Fruit fly (Drosophila melanogaster) whole organism, embryonic: ENCODE measurements around the gene Actn3.

Experiments
- Bdp1 ChIP-seq: fragments of 200-800 bp; sonication (Bioruptor generic); optimal IDR thresholded peaks from 3 replicates; lab custom pipeline; 2016; ENCODE audit warnings: missing biosample characterization, missing genetic modification characterization
- BtbVII ChIP-seq: fragments of 200-800 bp; sonication (Bioruptor generic); optimal IDR thresholded peaks from 3 replicates; lab custom pipeline; 2017; ENCODE audit warnings: missing biosample characterization, mild to moderate bottlenecking, missing genetic modification characterization
- CG10209 ChIP-seq: fragments of 200-800 bp; sonication (Bioruptor generic); optimal IDR thresholded peaks from 3 replicates; lab custom pipeline; 2017; ENCODE audit warnings: missing biosample characterization, mild to moderate bottlenecking, missing genetic modification characterization, missing genetic modification reagents
- CG10366 ChIP-seq: fragments of 200-800 bp; sonication (Bioruptor generic); IDR thresholded peaks from 2 replicates; pipeline ENCODE4 v1.3.6; 2022; ENCODE audit warnings: missing biosample characterization, missing genetic modification characterization
- CG11696 ChIP-seq: fragments of 200-800 bp; sonication (Bioruptor generic); IDR thresholded peaks from 2 replicates; pipeline ENCODE4 v1.3.6; 2022; ENCODE audit warnings: missing biosample characterization, missing genetic modification characterization
- CG12104 ChIP-seq: fragments of 200-800 bp; sonication (Bioruptor generic); optimal IDR thresholded peaks from 3 replicates; lab custom pipeline; 2016; ENCODE audit warnings: missing biosample characterization, missing genetic modification characterization
- CG13123 ChIP-seq: fragments of 200-800 bp; sonication (Bioruptor generic); optimal IDR thresholded peaks from 2 replicates; lab custom pipeline; 2016; ENCODE audit warnings: missing biosample characterization, missing genetic modification characterization
- CG13894 ChIP-seq: fragments of 200-800 bp; sonication (Bioruptor generic); optimal IDR thresholded peaks from 3 replicates; lab custom pipeline; 2018; ENCODE audit warnings: missing biosample characterization, mild to moderate bottlenecking, missing genetic modification characterization, moderate library complexity
- CG2199 ChIP-seq: fragments of 200-800 bp; sonication (Bioruptor generic); IDR thresholded peaks from 3 replicates; pipeline ENCODE4 v1.3.6; 2022; ENCODE audit warnings: missing biosample characterization, missing genetic modification characterization
- CG31224 ChIP-seq: fragments of 200-800 bp; sonication (Bioruptor generic); IDR thresholded peaks from 2 replicates; pipeline ENCODE4 v1.3.6; 2022; ENCODE audit warnings: missing biosample characterization, missing genetic modification characterization
- CG3163 ChIP-seq: fragments of 200-800 bp; sonication (Bioruptor generic); optimal IDR thresholded peaks from 3 replicates; lab custom pipeline; 2016; ENCODE audit warnings: missing biosample characterization, missing genetic modification characterization
- CG34224 ChIP-seq: fragments of 200-800 bp; sonication (Bioruptor generic); IDR thresholded peaks from 3 replicates; pipeline ENCODE4 v1.3.6; 2022; ENCODE audit warnings: missing biosample characterization, missing genetic modification characterization; ENCODE audit not compliant: partially characterized antibody
- CG34376 ChIP-seq: fragments of 200-800 bp; sonication (Bioruptor generic); optimal IDR thresholded peaks from 2 replicates; lab custom pipeline; 2018; ENCODE audit warnings: missing biosample characterization, mild to moderate bottlenecking, missing genetic modification characterization
- CG6654 ChIP-seq: fragments of 200-800 bp; sonication (Bioruptor generic); optimal IDR thresholded peaks from 2 replicates; lab custom pipeline; 2017; ENCODE audit warnings: missing biosample characterization, mild to moderate bottlenecking, missing genetic modification characterization
- CG6791 ChIP-seq: fragments of 200-800 bp; sonication (Bioruptor generic); IDR thresholded peaks from 3 replicates; pipeline ENCODE4 v1.3.6; 2022; ENCODE audit warnings: missing biosample characterization, missing genetic modification characterization; ENCODE audit not compliant: partially characterized antibody
- CG7928 ChIP-seq: fragments of 200-800 bp; sonication (Bioruptor generic); optimal IDR thresholded peaks from 2 replicates; lab custom pipeline; 2017; ENCODE audit warnings: missing biosample characterization, mild to moderate bottlenecking, missing genetic modification characterization
- CG7963 ChIP-seq: fragments of 200-800 bp; sonication (Bioruptor generic); IDR thresholded peaks from 3 replicates; pipeline ENCODE4 v1.3.6; 2022; ENCODE audit warnings: missing biosample characterization, missing genetic modification characterization; ENCODE audit not compliant: partially characterized antibody
- CkIIα-i1 ChIP-seq: fragments of 200-800 bp; sonication (Bioruptor generic); IDR thresholded peaks from 2 replicates; pipeline ENCODE4 v1.3.6; 2022; ENCODE audit warnings: missing biosample characterization, missing genetic modification characterization
- Dip2 ChIP-seq: fragments of 200-800 bp; sonication (Bioruptor generic); IDR thresholded peaks from 2 replicates; pipeline ENCODE4 v1.3.6; 2022; ENCODE audit warnings: missing biosample characterization, missing genetic modification characterization
- Gsc ChIP-seq: fragments of 200-800 bp; sonication (Bioruptor generic); IDR thresholded peaks from 2 replicates; pipeline ENCODE4 v1.3.6; 2022; ENCODE audit warnings: missing biosample characterization, missing genetic modification characterization
- Hey ChIP-seq: fragments of 200-800 bp; sonication (Bioruptor generic); optimal IDR thresholded peaks from 3 replicates; lab custom pipeline; 2018; ENCODE audit warnings: missing biosample characterization, mild to moderate bottlenecking, missing genetic modification characterization
- NC2β ChIP-seq: fragments of 200-800 bp; sonication (Bioruptor generic); optimal IDR thresholded peaks from 2 replicates; lab custom pipeline; 2016; ENCODE audit warnings: missing biosample characterization, missing genetic modification characterization
- NFAT ChIP-seq: fragments of 200-800 bp; sonication (Bioruptor generic); IDR thresholded peaks from 2 replicates; pipeline ENCODE4 v1.3.6; 2022; ENCODE audit warnings: missing biosample characterization, missing genetic modification characterization
- Neu2 ChIP-seq: fragments of 200-800 bp; sonication (Bioruptor generic); optimal IDR thresholded peaks from 3 replicates; lab custom pipeline; 2016; ENCODE audit warnings: missing biosample characterization, missing genetic modification characterization, borderline replicate concordance
- Ravus ChIP-seq: fragments of 200-800 bp; sonication (Bioruptor generic); IDR thresholded peaks from 2 replicates; pipeline ENCODE4 v1.3.6; 2022; ENCODE audit warnings: missing biosample characterization, missing genetic modification characterization
- Side ChIP-seq: fragments of 200-800 bp; sonication (Bioruptor generic); optimal IDR thresholded peaks from 2 replicates; lab custom pipeline; 2016; ENCODE audit warnings: missing biosample characterization, missing genetic modification characterization
- Sox102F ChIP-seq: fragments of 200-800 bp; sonication (Bioruptor generic); optimal IDR thresholded peaks from 2 replicates; lab custom pipeline; 2018; ENCODE audit warnings: missing biosample characterization, mild to moderate bottlenecking, missing genetic modification characterization, moderate library complexity
- Spps ChIP-seq: fragments of 200-800 bp; sonication (Bioruptor generic); optimal IDR thresholded peaks from 2 replicates; lab custom pipeline; 2018; ENCODE audit warnings: missing biosample characterization, mild to moderate bottlenecking, missing genetic modification characterization
- cad ChIP-seq: fragments of >200 bp; optimal IDR thresholded peaks from 2 replicates; lab custom pipeline; 2017; ENCODE audit warnings: missing biosample characterization, missing genetic modification characterization
- chinmo ChIP-seq: fragments of 200-800 bp; sonication (Bioruptor generic); IDR thresholded peaks from 4 replicates; pipeline ENCODE4 v1.3.6; 2022; ENCODE audit warnings: missing biosample characterization, missing genetic modification characterization; ENCODE audit not compliant: partially characterized antibody
- cwo ChIP-seq: fragments of 200-800 bp; sonication (Bioruptor generic); optimal IDR thresholded peaks from 3 replicates; lab custom pipeline; 2017; ENCODE audit warnings: missing biosample characterization, missing genetic modification characterization, mild to moderate bottlenecking, moderate library complexity, missing genetic modification reagents
- dysf ChIP-seq: fragments of 200-800 bp; sonication (Bioruptor generic); IDR thresholded peaks from 3 replicates; pipeline ENCODE4 v1.3.6; 2022; ENCODE audit warnings: missing biosample characterization, missing genetic modification characterization
- fu2 ChIP-seq: fragments of 200-800 bp; sonication (Bioruptor generic); optimal IDR thresholded peaks from 2 replicates; lab custom pipeline; 2016; ENCODE audit warnings: missing biosample characterization, missing genetic modification characterization
- gem ChIP-seq: fragments of 200-800 bp; sonication (Bioruptor generic); optimal IDR thresholded peaks from 2 replicates; lab custom pipeline; 2019; ENCODE audit warnings: missing biosample characterization, mild to moderate bottlenecking, missing genetic modification characterization, moderate library complexity
- kay ChIP-seq: fragments of 200-800 bp; sonication (Bioruptor generic); optimal IDR thresholded peaks from 2 replicates; lab custom pipeline; 2016; ENCODE audit warnings: missing biosample characterization, missing genetic modification characterization
- nerfin-1 ChIP-seq: fragments of 200-800 bp; sonication (Bioruptor generic); optimal IDR thresholded peaks from 3 replicates; lab custom pipeline; 2019; ENCODE audit warnings: missing biosample characterization, mild to moderate bottlenecking, missing genetic modification characterization, moderate library complexity
- nmo ChIP-seq: fragments of 200-800 bp; sonication (Bioruptor generic); optimal IDR thresholded peaks from 2 replicates; lab custom pipeline; 2018; ENCODE audit warnings: missing biosample characterization, mild to moderate bottlenecking, missing genetic modification characterization, moderate library complexity
- oc ChIP-seq: fragments of 200-800 bp; sonication (Bioruptor generic); optimal IDR thresholded peaks from 2 replicates; lab custom pipeline; 2018; ENCODE audit warnings: missing biosample characterization, mild to moderate bottlenecking, missing genetic modification characterization, moderate library complexity
- pita ChIP-seq: fragments of 200-800 bp; sonication (Bioruptor generic); optimal IDR thresholded peaks from 2 replicates; lab custom pipeline; 2017; ENCODE audit warnings: missing biosample characterization, mild to moderate bottlenecking, missing genetic modification characterization
- ranshi ChIP-seq: fragments of 200-800 bp; sonication (Bioruptor generic); IDR thresholded peaks from 2 replicates; pipeline ENCODE4 v1.3.6; 2022; ENCODE audit warnings: missing biosample characterization, missing genetic modification characterization
- sens ChIP-seq: fragments of 200-800 bp; sonication (Bioruptor generic); peaks from one replicate; lab custom pipeline; 2016; ENCODE audit warnings: missing biosample characterization, missing genetic modification characterization
- slou ChIP-seq: fragments of 200-800 bp; sonication (Bioruptor generic); optimal IDR thresholded peaks from 3 replicates; lab custom pipeline; 2016; ENCODE audit warnings: missing biosample characterization, missing genetic modification characterization
- tio ChIP-seq: fragments of 200-800 bp; sonication (Bioruptor generic); optimal IDR thresholded peaks from 2 replicates; lab custom pipeline; 2017; ENCODE audit warnings: missing biosample characterization, missing genetic modification characterization, inconsistent platforms
- twi ChIP-seq: fragments of 200-800 bp; optimal IDR thresholded peaks from 2 replicates; lab custom pipeline; 2019; ENCODE audit warnings: missing biosample characterization, mild to moderate bottlenecking, missing genetic modification characterization, moderate library complexity
- tx ChIP-seq: fragments of 200-800 bp; sonication (Bioruptor generic); optimal IDR thresholded peaks from 2 replicates; lab custom pipeline; 2016; ENCODE audit warnings: missing biosample characterization, missing genetic modification characterization
- unpg ChIP-seq: fragments of 200-800 bp; sonication (Bioruptor generic); optimal IDR thresholded peaks from 3 replicates; lab custom pipeline; 2018; ENCODE audit warnings: missing biosample characterization, mild to moderate bottlenecking, missing genetic modification characterization, moderate library complexity
- vnd ChIP-seq: fragments of 200-800 bp; sonication (Bioruptor generic); IDR thresholded peaks from 3 replicates; pipeline ENCODE4 v1.3.6; 2022; ENCODE audit warnings: missing biosample characterization, missing genetic modification characterization; ENCODE audit not compliant: partially characterized antibody
- wek ChIP-seq: fragments of 200-800 bp; sonication (Bioruptor generic); optimal IDR thresholded peaks from 3 replicates; lab custom pipeline; 2018; ENCODE audit warnings: missing biosample characterization, mild to moderate bottlenecking, missing genetic modification characterization, moderate library complexity

Actn3 gene

dm6 chr3R:16982108-16982707 is 4.6 kb upstream of the Actn3 start, which contains the start of gene AhcyL2 (continued):
- no peak for TF ChIP-seq CG10209 (GFP tag; lab: Kevin White, UChicago)
- no peak for TF ChIP-seq Ravus (GFP tag; lab: Robert Waterston, UW)
- no peak for TF ChIP-seq CG3163
- TF ChIP-seq kay (GFP tag; lab: Kevin White, UChicago): peak; percentile 60
- TF ChIP-seq CG11696 (GFP tag; lab: Robert Waterston, UW): no peak
- TF ChIP-seq CG34376 (GFP tag; lab: Kevin White, UChicago): peak; percentile 91
- no peak for TF ChIP-seq pita (GFP tag; lab: Kevin White, UChicago)
- TF ChIP-seq slou (GFP tag; lab: Kevin White, UChicago): no peak

- TF ChIP-seq oc (no peak), Gsc (GFP tag; lab: Robert Waterston, UW) (no peak), tx (GFP tag; lab: Kevin White, UChicago) (no peak), fu2 (GFP tag; lab: Kevin White, UChicago) (no peak), nerfin-1 (tag; lab: Kevin White, UChicago) (no peak), CG12104 (GFP tag; lab: Kevin White, UChicago) (no peak), CG34224 (no peak), unpg (GFP tag; lab: Kevin White, UChicago) (no peak), Ravus (GFP tag; lab: Robert Waterston, UW) (no peak), CG13894 (tag; lab: Kevin White, UChicago) (no peak), cad (GFP tag; lab: Kevin White, UChicago) (no peak), ranshi (GFP tag; lab: Robert Waterston, UW) (no peak), CG13123 (no peak), tio (GFP tag; lab: Kevin White, UChicago) (no peak), CG6654 (GFP tag; lab: Kevin White, UChicago) (no peak), CG6791 (GFP tag; lab: Robert Waterston, UW) (no peak), cwo (peak; percentile 96), CG2199 (GFP tag; lab: Robert Waterston, UW) (no peak), vnd (GFP tag; lab: Robert Waterston, UW) (no peak), Bdp1 (GFP tag; lab: Kevin White, UChicago) (peak; percentile 3), twi (tag; lab: Kevin White, UChicago) (peak; percentile 73), Hey (tag; lab: Kevin White, UChicago) (no peak), NC2β (GFP tag; lab: Kevin White, UChicago) (no peak), gem (tag; lab: Kevin White, UChicago) (peak; percentile 18), Neu2 (GFP tag; lab: Kevin White, UChicago) (no peak), NFAT (GFP tag; lab: Robert Waterston, UW) (peak; percentile 33; the same call in 1 of the 2 replicates), Side (GFP tag; lab: Kevin White, UChicago) (no peak), nmo (GFP tag; lab: Kevin White, UChicago) (no peak), sens (peak; percentile 42), Spps (no peak), BtbVII (GFP tag; lab: Kevin White, UChicago) (no peak), CG10366 (no peak), CG7963 (GFP tag; lab: Robert Waterston, UW) (no peak), dysf (GFP tag; lab: Robert Waterston, UW) (no peak), CG7928 (GFP tag; lab: Kevin White, UChicago) (no peak), Dip2 (GFP tag; lab: Robert Waterston, UW) (no peak), Sox102F (GFP tag; lab: Kevin White, UChicago) (no peak), CG31224 (GFP tag; lab: Robert Waterston, UW) (0 out of 2 replicates have a peak, but pooled peaks have one; percentile 10), chinmo (GFP tag; lab: Robert Waterston, UW) (0 out of 4 replicates have a peak, but pooled peaks have one; percentile 43), wek (GFP tag; lab: Kevin White, UChicago) (no peak), CkIIα-i1 (GFP tag; lab: Robert Waterston, UW) (no peak)
These were observed 3.5 kb upstream of the Actn3 start for dm6 chr3R:16980958-16981623.
